Worm (Caenorhabditis elegans) whole organism, late embryonic: ENCODE results near the gene hpo-30.

Source experiments
- F13H6.1 ChIP-seq: sonication (generic microtip); optimal IDR thresholded peaks from 2 replicates; lab custom pipeline; 2016; ENCODE audit warnings: missing genetic modification characterization, missing compliant biosample characterization
- K09A11.1 ChIP-seq: sonication (generic microtip); optimal IDR thresholded peaks from 2 replicates; lab custom pipeline; 2017; ENCODE audit warnings: antibody characterized with exemption, mild to moderate bottlenecking, missing genetic modification characterization, missing compliant biosample characterization; ENCODE audit not compliant: insufficient read depth
- ama-1 ChIP-seq: fragments of 150-350 bp; optimal IDR thresholded peaks from 2 replicates; lab custom pipeline; 2014
- ceh-34 ChIP-seq: sonication (generic microtip); optimal IDR thresholded peaks from 2 replicates; lab custom pipeline; 2016; ENCODE audit warnings: mild to moderate bottlenecking, missing genetic modification characterization, missing compliant biosample characterization
- fkh-10 ChIP-seq: fragments of 150-350 bp; optimal IDR thresholded peaks from 2 replicates; lab custom pipeline; 2014; ENCODE audit warnings: missing biosample characterization, missing genetic modification reagents, missing genetic modification characterization
- lim-6 ChIP-seq: sonication (generic microtip); optimal IDR thresholded peaks from 2 replicates; lab custom pipeline; 2016; ENCODE audit warnings: missing genetic modification characterization, missing compliant biosample characterization
- lin-11 ChIP-seq: fragments of 200-800 bp; sonication (Bioruptor generic); optimal IDR thresholded peaks from 2 replicates; lab custom pipeline; 2018; ENCODE audit warnings: mild to moderate bottlenecking, missing genetic modification characterization, missing compliant biosample characterization
- nhr-11 ChIP-seq: fragments of 150-350 bp; optimal IDR thresholded peaks from 2 replicates; lab custom pipeline; 2014; ENCODE audit warnings: missing biosample characterization, missing genetic modification characterization
- npax-4 ChIP-seq: sonication (generic microtip); optimal IDR thresholded peaks from 2 replicates; lab custom pipeline; 2016; ENCODE audit warnings: missing genetic modification characterization, missing compliant biosample characterization
- odd-2 ChIP-seq: sonication (generic microtip); optimal IDR thresholded peaks from 2 replicates; lab custom pipeline; 2017; ENCODE audit warnings: antibody characterized with exemption, mild to moderate bottlenecking, missing genetic modification characterization, missing compliant biosample characterization
- pat-9 ChIP-seq: fragments of 200-800 bp; sonication (Bioruptor generic); optimal IDR thresholded peaks from 2 replicates; lab custom pipeline; 2018; ENCODE audit warnings: mild to moderate bottlenecking, missing genetic modification characterization, moderate library complexity, missing compliant biosample characterization
- pha-2 ChIP-seq: sonication (generic microtip); optimal IDR thresholded peaks from 2 replicates; lab custom pipeline; 2017; ENCODE audit warnings: mild to moderate bottlenecking, missing genetic modification characterization, missing compliant biosample characterization
- pha-4 ChIP-seq: fragments of 150-350 bp; optimal IDR thresholded peaks from 2 replicates; lab custom pipeline; 2018; ENCODE audit warnings: missing biosample characterization, missing genetic modification reagents, missing genetic modification characterization
- unc-55 ChIP-seq: sonication (generic microtip); optimal IDR thresholded peaks from 2 replicates; lab custom pipeline; 2017; ENCODE audit warnings: missing biosample characterization, missing genetic modification reagents, missing genetic modification characterization

DNA sequence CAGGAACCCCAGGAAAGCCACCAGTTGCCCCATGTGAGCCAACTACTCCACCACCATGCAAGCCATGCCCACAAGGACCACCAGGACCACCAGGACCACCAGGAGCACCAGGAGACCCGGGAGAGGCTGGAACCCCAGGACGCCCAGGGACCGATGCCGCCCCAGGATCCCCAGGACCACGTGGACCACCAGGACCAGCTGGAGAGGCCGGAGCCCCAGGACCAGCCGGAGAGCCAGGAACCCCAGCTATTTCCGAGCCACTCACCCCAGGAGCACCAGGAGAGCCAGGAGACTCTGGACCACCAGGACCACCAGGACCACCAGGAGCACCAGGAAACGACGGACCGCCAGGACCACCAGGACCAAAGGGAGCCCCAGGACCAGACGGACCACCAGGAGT, 43.3 kb upstream of the hpo-30 start:
- TF ChIP-seq pha-4 (no peak), lin-11 (tag; lab: Kevin White, UChicago) (no peak), ama-1 (lab: Kevin White, UChicago) (no peak), lim-6 (tag; lab: Kevin White, UChicago) (no peak), ceh-34 (tag; lab: Kevin White, UChicago) (no peak), nhr-11 (tag; lab: Kevin White, UChicago) (no peak), pat-9 (tag; lab: Kevin White, UChicago) (no peak), npax-4 (tag; lab: Kevin White, UChicago) (no peak), odd-2 (tag; lab: Kevin White, UChicago) (no peak), F13H6.1 (tag; lab: Kevin White, UChicago) (no peak), fkh-10 (GFP tag; lab: Kevin White, UChicago) (no peak), unc-55 (GFP tag; lab: Kevin White, UChicago) (no peak), K09A11.1 (tag; lab: Kevin White, UChicago) (no peak), pha-2 (tag; lab: Kevin White, UChicago) (no peak)
